Worm (Caenorhabditis elegans): ENCODE data around the gene F22E5.12.

ce11 chrII:2637359-2637758, 9.3 kb downstream of the F22E5.12 start, which contains the start of gene F22E5.21:
- TF ChIP-seq nhr-27 (tag; optimal IDR thresholded peaks at IDR 0.05): no peak
- no peak for TF ChIP-seq F49E8.2 (tag; optimal IDR thresholded peaks at IDR 0.05; ENCODE audit: insufficient read depth)
- TF ChIP-seq ZK185.1 (tag; optimal IDR thresholded peaks at IDR 0.05; ENCODE audit: poor library complexity, severe bottlenecking): no peak
- no peak for TF ChIP-seq him-1 (tag; optimal IDR thresholded peaks at IDR 0.05)
- TF ChIP-seq rec-8 (tag; optimal IDR thresholded peaks at IDR 0.05): no peak
- TF ChIP-seq pha-4 (tag; optimal IDR thresholded peaks at IDR 0.05): no peak
- no peak for TF ChIP-seq bed-2 (GFP tag; IDR thresholded peaks at IDR 0.05)
- TF ChIP-seq dpl-1 (GFP tag; optimal IDR thresholded peaks at IDR 0.05): no peak

Measured in whole organism, young adult.